Fruit fly (Drosophila melanogaster): ENCODE data around the gene Mrp5.

The Mrp5 gene

DNA sequence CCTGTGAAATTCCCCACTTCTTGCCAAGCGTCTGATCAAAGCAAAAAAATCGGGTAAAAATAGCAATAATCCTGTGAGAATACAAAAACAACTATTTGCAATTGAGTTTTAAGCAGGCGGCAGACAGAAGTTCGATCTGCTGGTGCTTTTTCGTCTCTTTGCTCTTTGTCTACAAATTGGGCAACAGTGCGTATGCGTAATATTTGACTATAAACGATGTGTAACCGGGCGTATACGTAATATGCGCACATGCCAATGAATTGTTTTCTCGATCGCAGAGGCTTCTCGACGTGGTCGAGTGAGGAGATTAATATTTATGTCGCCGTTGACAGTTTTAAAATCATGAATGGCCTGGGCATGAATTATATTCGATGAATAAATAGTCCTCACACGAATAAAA lies 19.8 kb upstream of the Mrp5 start:
- no peak for TF ChIP-seq noc (tag; optimal IDR thresholded peaks at IDR 0.05)

dm6 chr3R:19892046-19892445 lies 16.6 kb upstream of the Mrp5 start:
- peak; percentile 53 for TF ChIP-seq noc (tag; optimal IDR thresholded peaks at IDR 0.05)

dm6 chr3R:19891363-19891762 lies 15.9 kb upstream of the Mrp5 start:
- no peak for TF ChIP-seq noc (tag; optimal IDR thresholded peaks at IDR 0.05)

DNA sequence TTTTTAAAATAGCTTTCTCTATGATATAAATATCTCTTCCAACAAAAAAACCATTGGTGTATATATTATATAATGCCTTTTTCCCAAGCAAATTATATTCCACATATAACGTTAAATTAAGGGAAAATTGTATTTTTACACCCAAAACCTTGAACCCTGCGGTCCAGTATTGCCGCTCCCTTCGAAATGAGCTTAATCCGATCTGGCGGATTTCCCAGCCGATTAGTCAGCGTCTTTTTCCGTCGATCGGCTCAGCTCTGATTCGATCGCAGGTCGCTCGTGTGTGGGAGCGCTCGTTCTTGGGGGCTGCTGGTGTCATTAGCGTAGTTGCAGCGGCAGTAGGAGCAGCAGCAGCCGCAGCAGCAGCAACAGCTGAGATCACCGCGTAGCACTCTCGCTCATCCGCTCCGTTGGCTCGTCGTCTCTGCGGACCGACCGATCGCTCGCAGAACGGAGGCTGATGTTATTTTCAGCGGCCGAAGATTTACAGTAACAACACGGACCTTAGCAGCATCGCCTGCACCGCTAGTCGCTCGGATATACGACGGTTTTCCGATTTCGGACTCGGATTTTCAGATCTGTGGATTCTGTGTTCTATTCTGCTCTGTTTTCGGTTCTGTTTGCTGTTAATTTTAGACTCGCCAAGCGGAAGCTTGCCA lies 15.0 kb upstream of the Mrp5 start, which contains the start of gene CG4733:
CG4733 (plus strand) TSS at position 350 of the 659 bp plus-strand sequence.
- no peak for TF ChIP-seq noc (tag; optimal IDR thresholded peaks at IDR 0.05)

DNA sequence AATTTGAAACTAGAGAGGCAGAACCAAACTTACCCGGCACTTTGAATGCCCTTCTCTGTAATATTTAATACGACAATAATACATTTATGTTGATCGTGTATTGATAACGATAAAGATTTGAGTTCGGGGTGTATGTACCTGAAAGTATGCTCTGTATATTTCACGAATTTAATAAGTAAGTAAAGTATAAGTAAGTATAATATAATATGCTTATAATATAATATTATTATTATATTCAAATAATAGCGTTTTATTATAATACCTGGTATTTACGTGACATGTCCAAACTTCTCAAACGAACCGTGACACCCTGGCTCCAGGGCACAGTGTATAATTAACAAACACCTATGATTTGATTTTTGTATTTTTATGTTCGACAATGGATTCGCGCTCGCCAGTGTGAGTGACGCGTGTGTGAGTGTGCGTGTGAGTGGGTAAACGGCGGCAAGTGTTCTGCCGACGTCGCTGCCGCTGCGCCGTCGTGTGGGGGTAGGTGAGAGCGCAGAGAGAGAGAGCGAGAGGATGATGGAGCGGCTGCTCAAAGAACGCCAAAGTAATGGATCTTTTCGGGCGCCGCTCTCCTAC lies 14.2 kb upstream of the Mrp5 start:
- peak; percentile 92 for TF ChIP-seq noc (tag; optimal IDR thresholded peaks at IDR 0.05)

- TF ChIP-seq noc (tag; optimal IDR thresholded peaks at IDR 0.05) = no peak
Observed at dm6 chr3R:19888156-19888784, 12.8 kb upstream of the Mrp5 start, which contains the start of gene ninaE. Gene ninaE (minus strand): TSS chr3R:19888206.

dm6 chr3R:19880431-19880939 lies 5.0 kb upstream of the Mrp5 start:
- TF ChIP-seq noc (tag; optimal IDR thresholded peaks at IDR 0.05) = peak; percentile 88

DNA sequence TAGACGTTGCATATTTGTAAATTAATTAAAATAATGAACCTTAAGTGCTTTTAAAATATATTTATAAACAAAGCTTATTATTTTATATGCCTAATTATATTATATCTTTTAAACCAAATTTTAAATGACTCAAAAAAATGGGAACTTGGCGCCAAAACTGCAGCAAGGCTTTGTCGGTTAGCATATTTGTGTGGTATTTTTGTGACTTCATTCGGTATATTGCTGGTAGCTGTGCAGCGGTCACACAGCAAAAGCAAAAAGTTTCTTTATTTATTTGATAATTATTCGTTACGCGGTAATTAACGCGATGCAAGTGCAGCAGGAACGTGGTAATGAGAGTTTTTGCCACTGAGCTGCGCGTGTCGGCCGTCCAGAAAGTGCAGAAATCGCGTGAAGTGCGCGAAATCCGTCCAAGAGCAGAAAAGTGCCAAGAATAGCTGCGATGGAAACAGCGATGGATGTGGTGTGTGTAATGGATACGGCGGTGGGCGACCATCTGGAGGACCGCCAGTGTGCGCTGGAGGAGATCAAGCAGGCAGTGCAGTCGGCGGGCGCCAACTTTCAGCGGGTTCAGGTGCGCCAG lies 4.1 kb upstream of the Mrp5 start, which contains the start of gene Ask1:
Ask1 (plus strand) TSS at position 250 of the 583 bp plus-strand sequence.
- TF ChIP-seq noc (tag; optimal IDR thresholded peaks at IDR 0.05) = no peak

DNA sequence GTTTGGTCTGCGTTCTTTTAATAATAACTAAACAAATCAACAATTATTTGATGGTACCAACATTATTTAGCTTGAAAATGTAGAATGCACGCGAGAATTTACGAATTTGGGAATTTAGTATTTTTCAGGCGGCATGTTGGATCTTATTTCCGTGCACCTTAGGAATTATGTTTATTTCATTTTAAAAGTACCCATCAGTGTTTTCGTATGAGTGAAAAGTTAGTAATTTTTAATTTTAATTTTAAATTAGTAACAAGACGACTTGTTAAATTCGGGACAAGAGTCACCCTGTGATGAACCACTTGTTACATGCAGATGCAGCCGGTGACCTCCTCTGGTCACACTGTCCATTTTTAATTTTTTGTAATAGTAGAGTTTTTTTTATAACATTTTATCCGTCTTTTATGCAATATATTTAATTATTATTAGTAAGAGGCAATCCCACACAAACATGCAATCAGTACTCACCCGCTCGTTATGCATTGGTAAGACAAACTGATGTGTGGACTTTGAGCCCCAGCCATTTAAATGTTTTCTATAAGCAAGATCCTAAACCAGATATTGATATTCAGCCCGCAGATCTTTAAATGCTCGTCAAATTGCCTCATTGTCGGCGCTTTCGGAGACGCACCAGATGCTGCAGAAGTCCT lies 2.1 kb upstream of the Mrp5 start, which contains the start of the genes CG17186 and Arc42:
CG17186 (minus strand) TSS at position 88 of the 650 bp plus-strand sequence.
Arc42 (plus strand) TSS at position 311 of the 650 bp plus-strand sequence.
- TF ChIP-seq noc (tag; optimal IDR thresholded peaks at IDR 0.05) = no peak

dm6 chr3R:19873102-19873737 lies 2.3 kb downstream of the Mrp5 start:
- peak; percentile 4 for TF ChIP-seq noc (tag; optimal IDR thresholded peaks at IDR 0.05)

- peak; percentile 83 for TF ChIP-seq noc (tag; optimal IDR thresholded peaks at IDR 0.05)
Observed at dm6 chr3R:19863979-19864775, 11.3 kb downstream of the Mrp5 start, which contains the start of the genes CG4572 and CG4686. Gene CG4572 (minus strand): TSS chr3R:19864393. Gene CG4686 (plus strand): TSS chr3R:19864496.

DNA sequence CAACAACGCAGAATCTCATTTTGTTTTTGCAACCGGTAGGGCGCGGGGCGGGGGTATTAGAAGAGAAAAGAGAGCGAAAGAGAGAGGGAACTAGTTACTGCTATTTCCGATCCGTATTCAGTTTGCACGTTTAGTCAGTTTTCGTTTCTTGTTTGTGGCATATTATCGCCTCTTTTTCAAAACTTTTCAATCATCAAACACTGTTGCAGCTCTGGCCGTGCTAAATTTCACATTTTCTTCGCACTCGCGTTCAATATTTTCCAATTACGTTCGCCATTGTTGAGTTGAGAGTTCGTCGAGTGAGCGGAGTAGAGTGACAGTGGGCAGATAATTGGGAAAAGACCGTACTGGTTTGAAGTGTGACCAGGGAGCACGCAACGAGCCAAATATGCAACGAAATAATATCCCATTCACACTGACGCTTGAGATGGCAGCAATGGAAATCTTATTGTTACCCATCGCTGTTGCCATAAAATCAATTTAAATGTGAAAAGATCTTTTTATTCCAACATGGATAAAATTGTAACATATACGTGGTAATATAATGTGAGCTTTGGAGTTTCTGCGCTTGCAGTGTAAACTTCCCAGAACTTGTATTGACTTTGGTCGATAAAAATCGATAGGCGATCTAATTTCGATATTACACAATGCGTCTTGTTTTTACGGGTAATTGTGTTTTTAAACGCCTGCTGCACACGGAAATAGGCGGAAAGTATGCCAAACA lies 14.3 kb downstream of the Mrp5 start, which contains the start of the genes Ire1 and Mrm2:
Ire1 (minus strand) TSS at position 296 of the 724 bp plus-strand sequence.
Mrm2 (plus strand) TSS at position 615 of the 724 bp plus-strand sequence.
- peak; percentile 45 for TF ChIP-seq noc (tag; optimal IDR thresholded peaks at IDR 0.05)

- peak; percentile 74 for TF ChIP-seq noc (tag; optimal IDR thresholded peaks at IDR 0.05)
Observed at dm6 chr3R:19859370-19860033, 16.0 kb downstream of the Mrp5 start.

Data from whole organism, larva.